Worm (Caenorhabditis elegans): ENCODE data around the gene prdm-14.

prdm-14 gene

DNA sequence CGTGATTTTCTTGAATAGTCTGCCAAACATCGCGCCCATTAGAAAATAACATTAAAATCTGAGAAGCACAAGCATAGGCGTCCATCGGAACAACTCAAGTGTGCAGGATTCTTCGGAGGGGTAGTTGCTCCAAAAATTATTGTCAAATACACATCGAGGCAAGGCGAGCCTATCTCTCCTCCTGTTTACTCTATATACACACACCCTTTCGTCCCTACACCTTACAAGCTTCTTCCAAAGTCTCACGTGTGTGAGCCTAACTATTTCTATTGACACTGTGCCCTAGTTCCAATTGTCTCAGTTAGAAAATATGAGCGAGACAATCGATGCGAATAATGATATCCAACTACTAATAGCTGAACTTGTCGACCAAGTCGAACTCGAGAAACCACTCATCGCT is 45.9 kb downstream of the prdm-14 start:
- TF ChIP-seq pqm-1 (tag; optimal IDR thresholded peaks at IDR 0.05) (no peak), hlh-6 (tag; optimal IDR thresholded peaks at IDR 0.05) (no peak), hlh-30 (tag; optimal IDR thresholded peaks at IDR 0.05; ENCODE audit: insufficient read depth) (no peak), pax-1 (tag; optimal IDR thresholded peaks at IDR 0.05) (no peak), T23F11.4 (GFP tag; optimal IDR thresholded peaks at IDR 0.05) (no peak), unc-55 (GFP tag; optimal IDR thresholded peaks at IDR 0.05) (no peak), ama-1 (optimal IDR thresholded peaks at IDR 0.05) (no peak), ceh-30 (tag; optimal IDR thresholded peaks at IDR 0.05) (no peak), ceh-22 (tag; optimal IDR thresholded peaks at IDR 0.05) (no peak), ceh-19 (GFP tag; optimal IDR thresholded peaks at IDR 0.05) (no peak), fkh-6 (tag; optimal IDR thresholded peaks at IDR 0.05) (no peak), mec-3 (tag; optimal IDR thresholded peaks at IDR 0.05; ENCODE audit: borderline replicate concordance) (no peak), che-1 (tag; optimal IDR thresholded peaks at IDR 0.05) (no peak), ceh-6 (GFP tag; optimal IDR thresholded peaks at IDR 0.05) (no peak), ceh-2 (tag; optimal IDR thresholded peaks at IDR 0.05) (no peak)

- TF ChIP-seq elt-2 (tag; optimal IDR thresholded peaks at IDR 0.05) (peak; percentile 70), pat-9 (tag; optimal IDR thresholded peaks at IDR 0.05) (no peak), hlh-13 (GFP tag; optimal IDR thresholded peaks at IDR 0.05) (no peak), ceh-18 (tag; optimal IDR thresholded peaks at IDR 0.05) (no peak), odd-2 (tag; optimal IDR thresholded peaks at IDR 0.05) (no peak), K09A11.1 (tag; optimal IDR thresholded peaks at IDR 0.05; ENCODE audit: insufficient read depth) (no peak)
These were observed 50.8 kb downstream of the prdm-14 start for ce11 chrX:9096861-9097260.
